Worm (Caenorhabditis elegans): ENCODE data around the gene F26H11.4.

F26H11.4 gene

DNA sequence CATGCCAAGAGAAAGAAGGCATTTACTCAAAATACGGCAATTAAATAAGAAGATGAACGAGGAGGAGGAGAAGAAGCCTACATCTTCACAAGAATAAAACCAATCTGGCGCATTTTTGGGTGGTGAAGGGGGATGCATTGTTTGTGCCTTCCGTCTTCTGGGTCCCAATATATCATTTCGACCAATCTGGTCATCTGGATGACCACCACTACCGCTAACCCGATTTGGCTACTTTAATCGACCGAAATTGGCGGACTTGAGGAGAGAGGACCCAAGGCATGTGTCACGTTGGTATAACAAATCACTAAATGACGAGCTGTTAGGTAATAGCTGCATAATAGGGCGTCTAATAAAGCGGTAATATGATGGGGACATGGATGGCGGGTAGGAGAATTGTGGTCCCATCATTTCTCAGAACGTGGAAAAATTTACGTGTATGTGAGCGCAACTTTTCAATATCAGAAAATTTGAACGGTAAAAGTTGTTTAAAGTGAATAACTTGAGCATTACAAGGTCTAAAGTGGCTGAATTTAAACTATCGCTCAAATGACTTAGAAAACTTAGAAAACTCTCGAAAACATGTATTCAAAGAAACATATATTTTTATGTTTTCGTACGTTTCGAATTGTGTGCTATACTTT is 25.4 kb downstream of the F26H11.4 start:
- no peak for TF ChIP-seq cog-1 (tag; optimal IDR thresholded peaks at IDR 0.05)
- TF ChIP-seq tab-1 (GFP tag; IDR thresholded peaks at IDR 0.05), result no peak
- TF ChIP-seq flt-1 (GFP tag; IDR thresholded peaks at IDR 0.05), result no peak
- TF ChIP-seq med-1 (GFP tag; optimal IDR thresholded peaks at IDR 0.05; ENCODE audit: insufficient read depth), result no peak
- TF ChIP-seq T22C8.4 (GFP tag; IDR thresholded peaks at IDR 0.05), result no peak
- 0 out of 2 replicates have a peak, but pooled peaks have one; percentile 5 for TF ChIP-seq ztf-29 (GFP tag; IDR thresholded peaks at IDR 0.05)
- TF ChIP-seq ref-1 (GFP tag; conservative IDR thresholded peaks at IDR 0.05), result no peak

DNA sequence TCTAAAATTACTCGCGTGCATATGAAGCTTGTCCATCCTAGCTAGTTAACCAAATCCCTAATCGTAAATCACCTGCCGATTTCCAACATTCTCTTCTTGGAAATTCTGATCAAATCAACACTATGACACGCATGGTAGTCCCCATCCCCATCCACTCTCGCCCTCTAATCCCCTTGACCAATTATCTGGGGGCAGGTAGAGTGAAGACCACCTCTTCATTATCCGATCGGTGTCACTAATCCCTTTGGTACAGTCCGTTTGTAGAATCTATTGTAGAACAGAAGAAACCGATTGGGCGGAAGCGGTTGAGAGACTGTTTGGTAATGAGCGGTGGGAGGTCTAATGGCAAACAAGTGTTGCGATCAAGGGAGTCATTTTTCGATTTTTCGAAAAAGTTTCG is 28.7 kb downstream of the F26H11.4 start:
- TF ChIP-seq ref-1 (GFP tag; conservative IDR thresholded peaks at IDR 0.05), result no peak
- TF ChIP-seq tab-1 (GFP tag; IDR thresholded peaks at IDR 0.05), result no peak
- TF ChIP-seq T22C8.4 (GFP tag; IDR thresholded peaks at IDR 0.05), result no peak
- no peak for TF ChIP-seq ztf-23 (GFP tag; IDR thresholded peaks at IDR 0.05)
- no peak for TF ChIP-seq klf-2 (GFP tag; conservative IDR thresholded peaks at IDR 0.05)
- TF ChIP-seq cog-1 (tag; optimal IDR thresholded peaks at IDR 0.05), result no peak
- no peak for TF ChIP-seq flt-1 (GFP tag; IDR thresholded peaks at IDR 0.05)
- no peak for TF ChIP-seq med-1 (GFP tag; optimal IDR thresholded peaks at IDR 0.05; ENCODE audit: insufficient read depth)
- no peak for TF ChIP-seq ztf-29 (GFP tag; IDR thresholded peaks at IDR 0.05)

DNA sequence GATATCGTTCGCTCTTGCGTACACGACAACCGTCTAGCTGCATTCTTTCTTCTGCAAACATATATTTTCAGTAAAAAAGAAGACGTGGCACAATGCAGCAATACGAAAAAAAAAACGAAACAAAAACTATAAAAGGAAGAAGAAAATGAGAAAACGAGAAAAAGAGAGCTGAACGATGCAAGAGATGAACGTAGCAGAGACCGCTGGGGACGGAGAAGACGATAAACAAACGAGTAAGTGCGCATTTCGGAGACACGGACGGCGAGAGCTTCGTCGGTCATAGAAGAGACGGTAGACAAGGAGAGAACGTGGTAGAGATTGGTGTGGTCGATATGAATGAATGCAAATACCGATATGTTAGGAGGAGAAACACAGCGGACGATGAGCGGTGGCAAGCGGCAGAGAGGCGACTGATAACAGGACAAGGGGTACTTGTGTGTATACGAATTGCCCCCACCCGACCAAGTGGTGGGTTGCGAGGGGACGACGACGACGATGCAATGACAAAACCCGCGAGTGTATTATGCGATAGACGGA is 29.6 kb downstream of the F26H11.4 start, which contains the start of gene K04B12.2:
TSS of gene K04B12.2 (minus strand) at position 51 of the 537 bp plus-strand sequence.
- TF ChIP-seq klf-2 (GFP tag; conservative IDR thresholded peaks at IDR 0.05), result no peak
- 0 out of 2 replicates have a peak, but pooled peaks have one; percentile 30 for TF ChIP-seq flt-1 (GFP tag; IDR thresholded peaks at IDR 0.05)
- TF ChIP-seq cog-1 (tag; optimal IDR thresholded peaks at IDR 0.05), result peak; percentile 46
- TF ChIP-seq T22C8.4 (GFP tag; IDR thresholded peaks at IDR 0.05), result no peak
- TF ChIP-seq tab-1 (GFP tag; IDR thresholded peaks at IDR 0.05), result no peak
- no peak for TF ChIP-seq ztf-29 (GFP tag; IDR thresholded peaks at IDR 0.05)
- TF ChIP-seq ztf-23 (GFP tag; IDR thresholded peaks at IDR 0.05), result no peak

DNA sequence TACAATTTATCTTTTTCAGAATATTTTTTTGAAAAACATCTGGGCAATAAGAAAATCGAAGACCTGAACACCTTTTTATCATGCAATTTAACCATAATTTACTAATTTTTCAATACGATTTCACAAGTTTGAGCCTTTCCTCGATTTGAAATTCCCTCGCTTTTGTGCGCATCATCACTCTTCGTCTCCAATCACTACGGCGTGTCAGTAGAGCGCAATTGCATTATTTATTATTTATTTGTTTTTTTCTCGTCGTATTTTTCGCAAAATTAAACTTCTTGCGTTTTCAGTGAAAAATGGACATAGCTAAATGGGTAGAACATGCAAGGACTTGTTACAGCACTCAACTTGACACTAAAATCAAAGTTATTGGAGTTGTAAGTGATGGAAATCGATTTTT is 32.7 kb downstream of the F26H11.4 start, which contains the start of gene smg-8:
TSS of gene smg-8 (plus strand) at position 266 of the 400 bp plus-strand sequence.
- TF ChIP-seq ref-1 (GFP tag; conservative IDR thresholded peaks at IDR 0.05) (no peak), ztf-23 (GFP tag; IDR thresholded peaks at IDR 0.05) (0 out of 2 replicates have a peak, but pooled peaks have one; percentile 49), cog-1 (tag; optimal IDR thresholded peaks at IDR 0.05) (peak; percentile 48)

DNA sequence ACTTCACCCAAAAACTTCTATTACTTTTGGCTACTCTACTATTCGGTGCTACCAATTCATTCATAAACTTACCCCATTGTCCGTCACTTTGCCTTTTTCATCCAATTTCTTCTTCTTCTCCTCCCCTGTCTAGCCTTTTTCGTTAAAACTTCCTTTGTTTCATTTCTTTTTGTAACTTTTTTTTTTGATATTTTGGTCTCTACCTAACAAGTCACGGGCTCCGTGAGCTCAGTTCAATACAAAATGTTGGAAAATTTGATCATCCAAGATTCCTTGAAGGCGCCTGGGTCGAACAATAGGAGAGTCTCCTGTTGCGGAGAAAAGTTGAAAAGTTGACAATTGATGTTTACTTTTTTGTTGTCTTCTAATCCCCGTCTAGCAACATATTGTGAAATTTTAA is 43.5 kb downstream of the F26H11.4 start:
- TF ChIP-seq ref-1 (GFP tag; conservative IDR thresholded peaks at IDR 0.05) (no peak), T22C8.4 (GFP tag; IDR thresholded peaks at IDR 0.05) (no peak), med-1 (GFP tag; optimal IDR thresholded peaks at IDR 0.05; ENCODE audit: insufficient read depth) (no peak), ztf-29 (GFP tag; IDR thresholded peaks at IDR 0.05) (no peak), tab-1 (GFP tag; IDR thresholded peaks at IDR 0.05) (no peak), klf-2 (GFP tag; conservative IDR thresholded peaks at IDR 0.05) (no peak)

DNA sequence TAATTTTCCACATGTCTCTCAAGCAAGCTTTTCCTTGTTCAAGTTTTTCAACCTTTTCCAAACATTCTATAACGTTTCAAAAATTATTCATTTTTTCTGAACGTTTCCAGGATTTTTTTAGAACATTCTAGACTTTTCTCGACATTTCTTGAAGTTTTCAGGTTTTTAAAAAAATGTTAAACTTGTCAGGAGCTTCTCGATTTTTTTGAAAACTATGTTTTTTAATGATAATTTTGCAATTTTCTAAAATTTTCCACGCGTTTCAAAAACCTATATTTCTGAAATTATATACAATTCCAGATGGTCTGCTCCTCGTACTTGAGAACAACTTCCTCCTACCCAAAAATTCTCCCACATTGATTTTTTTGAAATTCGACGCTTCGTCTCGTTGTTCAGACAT is 46.9 kb downstream of the F26H11.4 start, which contains the start of gene dmsr-6:
TSS of gene dmsr-6 (plus strand) at position 301 of the 400 bp plus-strand sequence.
- no peak for TF ChIP-seq med-1 (GFP tag; optimal IDR thresholded peaks at IDR 0.05; ENCODE audit: insufficient read depth)
- no peak for TF ChIP-seq ref-1 (GFP tag; conservative IDR thresholded peaks at IDR 0.05)
- TF ChIP-seq ztf-23 (GFP tag; IDR thresholded peaks at IDR 0.05), result no peak
- TF ChIP-seq T22C8.4 (GFP tag; IDR thresholded peaks at IDR 0.05), result no peak
- TF ChIP-seq cog-1 (tag; optimal IDR thresholded peaks at IDR 0.05), result no peak
- TF ChIP-seq ztf-29 (GFP tag; IDR thresholded peaks at IDR 0.05), result no peak
- no peak for TF ChIP-seq klf-2 (GFP tag; conservative IDR thresholded peaks at IDR 0.05)
- no peak for TF ChIP-seq flt-1 (GFP tag; IDR thresholded peaks at IDR 0.05)
- no peak for TF ChIP-seq tab-1 (GFP tag; IDR thresholded peaks at IDR 0.05)

All from whole organism, midembryonic.